Worm (Caenorhabditis elegans) whole organism, mixed stage, embryonic: ENCODE results near the gene Y38E10A.2.

Source experiments
- M03D4.4 ChIP-seq: sonication (generic microtip); optimal IDR thresholded peaks from 2 replicates; lab custom pipeline; 2017; ENCODE audit warnings: mild to moderate bottlenecking, missing genetic modification characterization, missing compliant biosample characterization
- bed-3 ChIP-seq: fragments of 200-800 bp; sonication (Bioruptor generic); optimal IDR thresholded peaks from 3 replicates; lab custom pipeline; 2018; ENCODE audit warnings: mild to moderate bottlenecking, missing genetic modification characterization, moderate library complexity, missing compliant biosample characterization
- ceh-43 ChIP-seq: fragments of 200-800 bp; sonication (Bioruptor generic); optimal IDR thresholded peaks from 2 replicates; lab custom pipeline; 2018; ENCODE audit warnings: mild to moderate bottlenecking, missing genetic modification characterization, moderate library complexity, missing compliant biosample characterization
- ceh-83 ChIP-seq: fragments of 200-800 bp; sonication (Bioruptor generic); optimal IDR thresholded peaks from 2 replicates; lab custom pipeline; 2018; ENCODE audit warnings: mild to moderate bottlenecking, missing genetic modification characterization, missing compliant biosample characterization
- ces-1 ChIP-seq: fragments of 150-350 bp; optimal IDR thresholded peaks from 2 replicates; lab custom pipeline; 2014; ENCODE audit warnings: missing biosample characterization, missing genetic modification reagents, missing genetic modification characterization
- cnd-1 ChIP-seq: fragments of 200-800 bp; sonication (Bioruptor generic); optimal IDR thresholded peaks from 2 replicates; lab custom pipeline; 2018; ENCODE audit warnings: mild to moderate bottlenecking, missing genetic modification characterization, missing compliant biosample characterization
- drap-1 ChIP-seq: fragments of 200-800 bp; sonication (Bioruptor generic); optimal IDR thresholded peaks from 3 replicates; lab custom pipeline; 2018; ENCODE audit warnings: mild to moderate bottlenecking, missing genetic modification characterization, missing compliant biosample characterization
- elt-1 ChIP-seq: sonication (generic microtip); optimal IDR thresholded peaks from 2 replicates; lab custom pipeline; 2017; ENCODE audit warnings: missing genetic modification characterization, mild to moderate bottlenecking, missing compliant biosample characterization, antibody characterized with exemption, moderate library complexity, borderline replicate concordance; ENCODE audit not compliant: insufficient read depth
- elt-3 ChIP-seq: fragments of 150-350 bp; optimal IDR thresholded peaks from 2 replicates; lab custom pipeline; 2014; ENCODE audit warnings: missing biosample characterization, missing genetic modification characterization
- ham-2 ChIP-seq: fragments of 200-800 bp; sonication (Bioruptor generic); optimal IDR thresholded peaks from 2 replicates; lab custom pipeline; 2018; ENCODE audit warnings: mild to moderate bottlenecking, missing genetic modification characterization, missing compliant biosample characterization
- hlh-1 ChIP-seq: fragments of 150-350 bp; optimal IDR thresholded peaks from 2 replicates; lab custom pipeline; 2014; ENCODE audit warnings: missing biosample characterization, missing genetic modification reagents, missing genetic modification characterization
- lin-13 ChIP-seq: fragments of 150-350 bp; optimal IDR thresholded peaks from 2 replicates; lab custom pipeline; 2014; ENCODE audit warnings: missing biosample characterization, missing genetic modification characterization
- lin-32 ChIP-seq: fragments of 200-800 bp; sonication (Bioruptor generic); optimal IDR thresholded peaks from 2 replicates; lab custom pipeline; 2018; ENCODE audit warnings: mild to moderate bottlenecking, missing genetic modification characterization, missing compliant biosample characterization
- lsy-2 ChIP-seq: fragments of 150-350 bp; optimal IDR thresholded peaks from 2 replicates; lab custom pipeline; 2014; ENCODE audit warnings: missing biosample characterization, missing genetic modification characterization
- mab-5 ChIP-seq: fragments of 150-350 bp; optimal IDR thresholded peaks from 2 replicates; lab custom pipeline; 2014; ENCODE audit warnings: missing biosample characterization, missing genetic modification characterization
- mep-1 ChIP-seq: fragments of 150-350 bp; optimal IDR thresholded peaks from 2 replicates; lab custom pipeline; 2017; ENCODE audit warnings: missing biosample characterization, missing genetic modification reagents, missing genetic modification characterization, inconsistent platforms
- mls-2 ChIP-seq: sonication (generic microtip); optimal IDR thresholded peaks from 2 replicates; lab custom pipeline; 2016; ENCODE audit warnings: mild to moderate bottlenecking, missing genetic modification characterization, moderate library complexity, missing compliant biosample characterization
- nhr-2 ChIP-seq: fragments of 150-350 bp; optimal IDR thresholded peaks from 2 replicates; lab custom pipeline; 2014; ENCODE audit warnings: missing biosample characterization, missing genetic modification characterization
- nhr-237 ChIP-seq: fragments of 150-350 bp; optimal IDR thresholded peaks from 2 replicates; lab custom pipeline; 2014; ENCODE audit warnings: missing biosample characterization, missing genetic modification characterization
- nhr-28 ChIP-seq: fragments of 150-350 bp; optimal IDR thresholded peaks from 2 replicates; lab custom pipeline; 2014; ENCODE audit warnings: missing biosample characterization, missing genetic modification characterization
- nhr-76 ChIP-seq: sonication (generic microtip); optimal IDR thresholded peaks from 2 replicates; lab custom pipeline; 2017; ENCODE audit warnings: missing biosample characterization, missing genetic modification characterization
- pha-4 ChIP-seq: fragments of 150-350 bp; optimal IDR thresholded peaks from 2 replicates; lab custom pipeline; 2018; ENCODE audit warnings: missing biosample characterization, missing genetic modification reagents, missing genetic modification characterization
- sem-2 ChIP-seq: fragments of 200-800 bp; sonication (Bioruptor generic); optimal IDR thresholded peaks from 2 replicates; lab custom pipeline; 2018; ENCODE audit warnings: mild to moderate bottlenecking, missing genetic modification characterization, missing compliant biosample characterization
- snpc-4 ChIP-seq: fragments of 150-350 bp; optimal IDR thresholded peaks from 2 replicates; lab custom pipeline; 2014; ENCODE audit warnings: missing biosample characterization, missing genetic modification characterization
- sptf-1 ChIP-seq: sonication (generic microtip); optimal IDR thresholded peaks from 2 replicates; lab custom pipeline; 2017; ENCODE audit warnings: mild to moderate bottlenecking, missing genetic modification characterization, moderate library complexity, missing compliant biosample characterization
- tbx-8 ChIP-seq: fragments of 200-800 bp; sonication (Bioruptor generic); optimal IDR thresholded peaks from 2 replicates; lab custom pipeline; 2018; ENCODE audit warnings: mild to moderate bottlenecking, missing genetic modification characterization, moderate library complexity, missing compliant biosample characterization
- unc-120 ChIP-seq: sonication (generic microtip); optimal IDR thresholded peaks from 2 replicates; lab custom pipeline; 2017; ENCODE audit warnings: missing genetic modification characterization, missing compliant biosample characterization; ENCODE audit not compliant: poor library complexity, severe bottlenecking
- unc-39 ChIP-seq: fragments of 150-350 bp; optimal IDR thresholded peaks from 2 replicates; lab custom pipeline; 2014; ENCODE audit warnings: missing biosample characterization, missing genetic modification characterization
- unc-62 ChIP-seq: fragments of 150-350 bp; optimal IDR thresholded peaks from 2 replicates; lab custom pipeline; 2014; ENCODE audit warnings: missing biosample characterization, missing genetic modification reagents, missing genetic modification characterization
- zip-8 ChIP-seq: fragments of 150-350 bp; optimal IDR thresholded peaks from 2 replicates; lab custom pipeline; 2014; ENCODE audit warnings: missing biosample characterization, missing genetic modification characterization
- ztf-11 ChIP-seq: fragments of 150-350 bp; optimal IDR thresholded peaks from 2 replicates; lab custom pipeline; 2014; ENCODE audit warnings: missing biosample characterization, missing genetic modification characterization

The Y38E10A.2 gene

ce11 chrII:12572760-12573159 lies 681 bp downstream of the Y38E10A.2 start, which contains the start of gene Y38E10A.35:
Y38E10A.35 (minus strand) TSS chrII:12572860.
- no peak for TF ChIP-seq cnd-1 (tag; lab: Kevin White, UChicago)
- no peak for TF ChIP-seq ceh-83 (GFP tag; lab: Kevin White, UChicago)
- TF ChIP-seq tbx-8 (GFP tag; lab: Kevin White, UChicago) = no peak
- TF ChIP-seq mls-2 (tag; lab: Kevin White, UChicago) = no peak
- TF ChIP-seq ham-2 = no peak
- no peak for TF ChIP-seq pha-4 (tag; lab: Kevin White, UChicago)
- no peak for TF ChIP-seq nhr-2
- no peak for TF ChIP-seq drap-1
- no peak for TF ChIP-seq nhr-237 (tag; lab: Kevin White, UChicago)
- no peak for TF ChIP-seq elt-3 (tag; lab: Kevin White, UChicago)
- no peak for TF ChIP-seq mab-5
- no peak for TF ChIP-seq hlh-1 (tag; lab: Kevin White, UChicago)
- TF ChIP-seq sem-2 = no peak
- no peak for TF ChIP-seq unc-62
- no peak for TF ChIP-seq bed-3 (GFP tag; lab: Kevin White, UChicago)
- TF ChIP-seq unc-39 = no peak
- TF ChIP-seq M03D4.4 (tag; lab: Kevin White, UChicago) = no peak
- no peak for TF ChIP-seq nhr-28

DNA sequence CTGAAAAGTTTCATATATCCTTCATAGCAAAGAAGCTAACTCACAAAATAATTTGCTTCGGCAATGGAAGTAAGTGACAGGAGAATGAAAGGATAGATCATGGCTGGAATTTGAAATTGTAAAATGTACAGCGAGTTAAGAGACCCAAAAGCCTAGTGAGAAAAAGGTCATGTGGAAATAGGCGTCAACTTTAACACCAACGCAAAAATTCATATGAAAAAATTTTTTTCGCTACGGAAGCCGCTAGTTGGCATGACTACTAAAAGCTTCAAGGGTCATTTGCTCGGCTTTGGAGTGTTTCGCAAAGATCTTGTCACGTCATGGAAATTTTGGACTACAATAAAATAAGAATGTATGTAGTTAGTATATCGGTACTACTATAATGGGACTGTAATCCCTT lies 2.9 kb downstream of the Y38E10A.2 start, which contains the start of gene Y38E10A.1:
Y38E10A.1 (minus strand) TSS at position 101 of the 400 bp plus-strand sequence.
- no peak for TF ChIP-seq tbx-8 (GFP tag; lab: Kevin White, UChicago)
- no peak for TF ChIP-seq nhr-76 (tag; lab: Kevin White, UChicago)
- TF ChIP-seq unc-120 (tag; lab: Kevin White, UChicago) = no peak
- no peak for TF ChIP-seq zip-8 (tag; lab: Kevin White, UChicago)
- TF ChIP-seq cnd-1 (tag; lab: Kevin White, UChicago) = no peak
- TF ChIP-seq ces-1 (GFP tag; lab: Kevin White, UChicago) = no peak
- TF ChIP-seq nhr-237 (tag; lab: Kevin White, UChicago) = no peak
- TF ChIP-seq mls-2 (tag; lab: Kevin White, UChicago) = no peak
- TF ChIP-seq sem-2 = no peak
- no peak for TF ChIP-seq unc-39
- TF ChIP-seq unc-62 = no peak
- no peak for TF ChIP-seq hlh-1 (tag; lab: Kevin White, UChicago)
- no peak for TF ChIP-seq snpc-4 (tag; lab: Kevin White, UChicago)
- TF ChIP-seq nhr-28 = no peak
- no peak for TF ChIP-seq ztf-11 (tag; lab: Kevin White, UChicago)
- TF ChIP-seq lsy-2 (tag; lab: Kevin White, UChicago) = no peak
- TF ChIP-seq lin-32 (GFP tag; lab: Kevin White, UChicago) = no peak
- TF ChIP-seq mep-1 (tag; lab: Kevin White, UChicago) = no peak
- no peak for TF ChIP-seq elt-1

- TF ChIP-seq unc-62 (no peak), nhr-2 (no peak), lin-13 (tag; lab: Kevin White, UChicago) (no peak), M03D4.4 (tag; lab: Kevin White, UChicago) (no peak), cnd-1 (tag; lab: Kevin White, UChicago) (no peak), nhr-237 (tag; lab: Kevin White, UChicago) (no peak)
Observed at ce11 chrII:12565851-12566250, 7.6 kb downstream of the Y38E10A.2 start, which contains the start of gene F49C5.7. F49C5.7 (plus strand) TSS chrII:12566151.

ce11 chrII:12560210-12560609 lies 13.2 kb downstream of the Y38E10A.2 start, which contains the start of gene F49C5.12:
F49C5.12 (minus strand) TSS chrII:12560310.
- TF ChIP-seq lin-32 (GFP tag; lab: Kevin White, UChicago) (no peak), pha-4 (tag; lab: Kevin White, UChicago) (no peak), sptf-1 (no peak), elt-3 (tag; lab: Kevin White, UChicago) (no peak), cnd-1 (tag; lab: Kevin White, UChicago) (no peak), sem-2 (no peak), nhr-76 (tag; lab: Kevin White, UChicago) (no peak), hlh-1 (tag; lab: Kevin White, UChicago) (no peak), lin-13 (tag; lab: Kevin White, UChicago) (no peak), ceh-43 (GFP tag; lab: Kevin White, UChicago) (no peak), mep-1 (tag; lab: Kevin White, UChicago) (no peak), unc-62 (no peak), ces-1 (GFP tag; lab: Kevin White, UChicago) (no peak), unc-39 (no peak), mls-2 (tag; lab: Kevin White, UChicago) (no peak), snpc-4 (tag; lab: Kevin White, UChicago) (no peak), elt-1 (no peak), zip-8 (tag; lab: Kevin White, UChicago) (no peak), ceh-83 (GFP tag; lab: Kevin White, UChicago) (no peak), M03D4.4 (tag; lab: Kevin White, UChicago) (no peak)
